Worm (Caenorhabditis elegans) whole organism, L3 larva: Measurements from ENCODE around the gene suf-1.

Experiments used
- ceh-82 ChIP-seq: fragments of 150-350 bp; optimal IDR thresholded peaks from 2 replicates; lab custom pipeline; 2014; ENCODE audit warnings: missing biosample characterization, missing genetic modification characterization
- unc-39 ChIP-seq: sonication (generic microtip); optimal IDR thresholded peaks from 4 replicates; lab custom pipeline; 2017; ENCODE audit warnings: missing biosample characterization, missing genetic modification characterization

- TF ChIP-seq unc-39 (tag; lab: Kevin White, UChicago) (no peak), ceh-82 (tag; lab: Kevin White, UChicago) (no peak)
These were observed 3.5 kb upstream of the suf-1 start, which contains the start of gene pigg-1 for ce11 chrII:8600165-8600564.
